Fruit fly (Drosophila melanogaster): ENCODE data around the gene mbo.
A peak's percentile ranks its signal among the peaks of the same experiment; 100 is the strongest.

The mbo gene

dm6 chr3R:12630369-12630768 lies 48.5 kb downstream of the mbo start, which contains the start of gene Not10 (continued):
- TF ChIP-seq CG11398 (GFP tag; optimal IDR thresholded peaks at IDR 0.05) (no peak), al (GFP tag; IDR thresholded peaks at IDR 0.05) (no peak), CG14667 (GFP tag; IDR thresholded peaks at IDR 0.05) (no peak), CG32767 (GFP tag; IDR thresholded peaks at IDR 0.05) (no peak), CG8388 (GFP tag; optimal IDR thresholded peaks at IDR 0.05) (peak; percentile 5), Nf-YC (tag; optimal IDR thresholded peaks at IDR 0.05) (no peak), CG7372 (GFP tag; IDR thresholded peaks at IDR 0.05) (peak; percentile 32; the same call in 1 of the 2 replicates), eve (GFP tag; optimal IDR thresholded peaks at IDR 0.05) (no peak), CG15073 (GFP tag; optimal IDR thresholded peaks at IDR 0.05) (no peak), CG10565 (GFP tag; optimal IDR thresholded peaks at IDR 0.05) (no peak), croc (GFP tag; conservative IDR thresholded peaks at IDR 0.05) (no peak), dati (GFP tag; IDR thresholded peaks at IDR 0.05) (no peak), unc-4 (GFP tag; IDR thresholded peaks at IDR 0.05; ENCODE audit: partially characterized antibody) (peak; percentile 83), da (GFP tag; optimal IDR thresholded peaks at IDR 0.05) (no peak), CG4617 (GFP tag; optimal IDR thresholded peaks at IDR 0.05; ENCODE audit: borderline replicate concordance) (peak; percentile 77), dimm (GFP tag; IDR thresholded peaks at IDR 0.05) (no peak), kah (GFP tag; optimal IDR thresholded peaks at IDR 0.05) (no peak), CG17186 (GFP tag; optimal IDR thresholded peaks at IDR 0.05) (no peak), CG32532 (GFP tag; IDR thresholded peaks at IDR 0.05) (peak; percentile 52; the same call in 1 of the 2 replicates), NC2α (GFP tag; optimal IDR thresholded peaks at IDR 0.05) (no peak), ranshi (GFP tag; IDR thresholded peaks at IDR 0.05) (no peak), CG31441 (GFP tag; IDR thresholded peaks at IDR 0.05) (no peak; the same call in 1 of the 2 replicates), ttk (GFP tag; IDR thresholded peaks at IDR 0.05) (no peak), org-1 (GFP tag; optimal IDR thresholded peaks at IDR 0.05) (no peak), HLH4C (GFP tag; IDR thresholded peaks at IDR 0.05; ENCODE audit: partially characterized antibody) (peak; percentile 69; the same call in 2 of the 3 replicates), grn (GFP tag; optimal IDR thresholded peaks at IDR 0.05) (no peak), Bteb2 (GFP tag; optimal IDR thresholded peaks at IDR 0.05) (no peak), CG6175 (GFP tag; IDR thresholded peaks at IDR 0.05) (no peak), YL-1 (GFP tag; optimal IDR thresholded peaks at IDR 0.05) (peak; percentile 51), fu2 (GFP tag; optimal IDR thresholded peaks at IDR 0.05) (no peak), ATbp (GFP tag; optimal IDR thresholded peaks at IDR 0.05) (no peak), CG3726 (GFP tag; IDR thresholded peaks at IDR 0.05) (no peak), sob (GFP tag; IDR thresholded peaks at IDR 0.05) (0 out of 2 replicates have a peak, but pooled peaks have one; percentile 43), CG11247 (GFP tag; IDR thresholded peaks at IDR 0.05) (no peak), CG34224 (GFP tag; IDR thresholded peaks at IDR 0.05; ENCODE audit: partially characterized antibody) (peak; percentile 77), CG10462 (GFP tag; optimal IDR thresholded peaks at IDR 0.05) (no peak), Ssrp (tag; optimal IDR thresholded peaks at IDR 0.05) (peak; percentile 34), salm (tag; optimal IDR thresholded peaks at IDR 0.05) (no peak), CG8478 (optimal IDR thresholded peaks at IDR 0.05) (no peak), Sry-β (GFP tag; optimal IDR thresholded peaks at IDR 0.05) (no peak), danr (GFP tag; IDR thresholded peaks at IDR 0.05) (no peak), CG12219 (GFP tag; optimal IDR thresholded peaks at IDR 0.05) (no peak), trh (GFP tag; optimal IDR thresholded peaks at IDR 0.05) (no peak), wor (GFP tag; IDR thresholded peaks at IDR 0.05) (no peak), Fer3 (tag; optimal IDR thresholded peaks at IDR 0.05) (peak; percentile 9), schlank (tag; optimal IDR thresholded peaks at IDR 0.05) (no peak), Hr78 (GFP tag; optimal IDR thresholded peaks at IDR 0.05) (no peak), Fer2 (tag; optimal IDR thresholded peaks at IDR 0.05) (peak; percentile 54), CG13424 (tag; optimal IDR thresholded peaks at IDR 0.05) (peak; percentile 70), trem (tag; optimal IDR thresholded peaks at IDR 0.05) (peak; percentile 73), Hand (GFP tag; optimal IDR thresholded peaks at IDR 0.05) (no peak), dan (GFP tag; IDR thresholded peaks at IDR 0.05) (no peak)
